Worm (Caenorhabditis elegans) whole organism, dauer: ENCODE data around the gene D2089.8.

Experiments
- unc-62 ChIP-seq: sonication (generic microtip); optimal IDR thresholded peaks from 2 replicates; lab custom pipeline; 2017; ENCODE audit warnings: missing biosample characterization, missing genetic modification reagents, missing genetic modification characterization

Gene D2089.8

DNA sequence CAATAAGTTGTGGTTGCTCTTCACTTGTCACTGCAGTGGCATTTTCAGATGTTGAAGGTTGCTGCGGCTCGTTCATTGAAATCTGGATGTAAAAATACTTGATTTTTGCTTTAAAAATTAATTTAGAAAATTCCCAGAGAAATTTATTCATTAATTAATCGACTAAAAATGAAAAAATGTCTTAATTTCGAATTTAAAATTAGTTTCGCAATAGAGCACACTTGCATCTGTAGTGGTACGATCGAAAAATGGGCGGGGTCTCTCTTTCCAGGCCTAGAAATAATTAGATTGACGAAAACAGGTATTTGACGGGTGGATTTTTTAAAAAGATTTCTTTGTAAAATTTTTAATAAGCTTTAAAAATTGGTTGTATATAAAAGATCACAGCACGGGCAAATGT, at the start of gene D2089.8:
TSS of gene D2089.8 (minus strand) at position 84 of the 400 bp plus-strand sequence.
- TF ChIP-seq unc-62: no peak

DNA sequence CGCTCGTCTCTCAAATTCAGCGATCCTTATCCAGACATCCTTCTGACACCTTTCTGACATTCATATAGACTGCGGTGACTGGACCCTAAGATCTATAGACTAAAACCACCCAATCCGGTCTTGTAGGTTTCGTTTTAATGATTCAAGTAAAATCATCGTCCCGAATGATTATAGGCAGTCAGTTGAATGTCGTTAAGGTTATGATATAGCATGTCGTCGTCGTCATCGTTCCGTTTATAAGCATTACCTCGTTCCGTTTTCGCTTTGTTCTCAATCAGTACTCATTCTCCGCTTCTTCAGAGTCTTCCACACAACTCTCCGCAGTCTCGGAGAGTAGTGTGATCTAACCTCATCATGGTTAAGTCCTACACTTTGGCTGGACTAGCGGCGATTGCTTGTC, 46.1 kb upstream of the D2089.8 start, which contains the start of gene bli-1:
TSS of gene bli-1 (plus strand) at position 301 of the 400 bp plus-strand sequence.
- no peak for TF ChIP-seq unc-62

DNA sequence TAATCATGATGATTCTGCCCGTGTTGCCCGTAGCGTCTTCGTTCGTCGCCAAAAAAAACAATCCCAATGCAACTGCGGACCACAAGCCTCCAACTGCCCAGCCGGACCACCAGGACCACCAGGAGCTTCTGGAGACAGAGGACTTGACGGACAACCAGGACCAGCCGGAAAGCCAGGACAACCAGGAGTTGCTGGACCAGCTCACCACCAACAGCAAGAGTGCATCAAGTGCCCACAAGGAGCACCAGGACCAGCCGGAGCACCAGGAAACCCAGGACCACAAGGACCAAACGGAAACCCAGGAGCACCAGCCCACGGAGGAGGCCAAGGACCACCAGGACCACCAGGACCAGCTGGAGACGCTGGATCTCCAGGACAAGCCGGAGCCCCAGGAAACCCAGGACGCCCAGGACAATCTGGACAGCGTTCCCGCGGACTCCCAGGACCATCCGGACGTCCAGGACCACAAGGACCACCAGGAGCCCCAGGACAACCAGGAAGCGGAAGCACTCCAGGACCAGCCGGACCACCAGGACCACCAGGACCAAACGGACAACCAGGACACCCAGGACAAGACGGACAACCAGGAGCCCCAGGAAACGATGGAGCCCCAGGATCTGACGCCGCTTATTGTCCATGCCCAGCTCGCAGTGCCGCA, 45.0 kb upstream of the D2089.8 start:
- no peak for TF ChIP-seq unc-62

- TF ChIP-seq unc-62: no peak
These were observed 44.3 kb upstream of the D2089.8 start, which contains the start of gene col-80 for ce11 chrII:10706901-10707300. Gene col-80 (plus strand): TSS chrII:10707201.

DNA sequence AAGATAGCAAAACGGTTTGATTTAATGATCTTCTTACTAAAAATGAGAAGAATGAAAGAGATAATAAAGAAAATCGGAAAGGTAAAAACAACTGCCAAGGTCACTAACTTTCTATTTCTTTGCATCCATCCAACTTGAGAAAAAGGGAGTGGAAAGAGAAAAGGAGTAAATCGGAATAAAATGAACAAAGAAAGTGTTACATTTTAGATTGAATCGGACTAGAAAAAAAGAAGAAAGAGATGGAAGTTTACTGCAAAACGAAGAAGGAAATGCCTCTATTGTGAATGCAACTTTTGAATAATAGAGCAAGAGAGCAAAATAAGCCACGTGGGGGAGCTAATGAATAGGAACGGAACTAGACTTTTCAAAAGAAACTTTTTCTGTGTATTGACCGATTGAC, 43.5 kb upstream of the D2089.8 start:
- TF ChIP-seq unc-62: no peak

ce11 chrII:10705347-10705996, 42.9 kb upstream of the D2089.8 start:
- no peak for TF ChIP-seq unc-62

- no peak for TF ChIP-seq unc-62
These were observed 42.1 kb upstream of the D2089.8 start, which contains the start of gene col-39 for ce11 chrII:10704575-10705170. Gene col-39 (plus strand): TSS chrII:10704916.

DNA sequence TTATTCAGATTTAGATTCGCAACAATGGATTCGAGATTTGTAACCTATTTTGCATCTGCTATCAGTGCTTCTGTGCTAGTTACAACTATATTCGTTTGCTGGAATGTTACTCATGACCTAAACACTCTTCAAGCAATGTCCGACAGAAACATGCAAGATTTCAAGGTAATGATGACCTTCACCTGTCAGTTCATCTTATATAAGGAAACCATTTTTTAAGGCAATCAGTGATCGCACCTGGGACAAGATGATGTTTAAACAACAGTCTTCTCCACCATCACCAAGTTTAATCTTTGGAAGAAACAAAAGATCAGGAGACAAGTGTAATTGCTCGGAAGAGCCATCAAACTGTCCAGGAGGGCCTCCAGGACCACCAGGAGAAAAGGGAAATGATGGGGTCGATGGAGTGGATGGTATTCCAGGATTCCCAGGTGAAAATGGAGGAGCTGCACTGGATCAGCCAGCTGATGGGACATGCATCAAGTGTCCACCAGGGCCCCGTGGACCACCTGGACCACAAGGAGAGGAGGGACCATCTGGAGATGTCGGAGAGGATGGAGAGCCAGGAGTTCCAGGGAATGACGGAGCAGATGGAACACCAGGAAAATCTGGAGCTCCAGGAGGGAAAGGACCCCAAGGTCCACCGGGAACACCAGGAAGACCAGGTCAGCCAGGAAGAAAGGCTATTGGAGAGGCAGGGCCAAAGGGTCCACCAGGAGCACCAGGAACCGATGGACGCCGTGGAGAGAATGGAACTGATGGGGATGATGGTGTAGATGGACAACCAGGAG, 41.2 kb upstream of the D2089.8 start, which contains the start of gene col-79:
TSS of gene col-79 (plus strand) at position 20 of the 791 bp plus-strand sequence.
- no peak for TF ChIP-seq unc-62

- no peak for TF ChIP-seq unc-62
These were observed 33.5 kb upstream of the D2089.8 start for ce11 chrII:10696060-10696459.

DNA sequence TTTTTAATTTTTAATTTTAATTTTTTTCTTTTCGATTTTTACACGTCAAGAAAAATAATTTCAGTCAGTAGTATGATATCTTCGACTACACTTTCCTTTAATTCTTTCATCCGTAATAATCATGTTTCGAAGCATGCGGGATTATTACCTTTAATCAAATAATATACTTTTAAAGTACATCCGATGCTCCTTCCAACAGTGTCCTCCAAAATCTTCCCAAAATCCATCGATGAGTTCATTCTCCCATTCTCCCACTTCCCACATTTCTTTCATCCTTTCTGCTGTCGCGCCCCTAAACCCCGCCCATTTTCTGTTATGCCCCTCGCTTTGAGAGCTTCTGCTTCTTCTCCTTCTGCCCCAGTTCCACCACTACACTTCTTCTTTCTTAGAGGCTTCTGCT, 32.1 kb upstream of the D2089.8 start, which contains the start of gene lgc-57:
TSS of gene lgc-57 (plus strand) at position 301 of the 400 bp plus-strand sequence.
- TF ChIP-seq unc-62: no peak

DNA sequence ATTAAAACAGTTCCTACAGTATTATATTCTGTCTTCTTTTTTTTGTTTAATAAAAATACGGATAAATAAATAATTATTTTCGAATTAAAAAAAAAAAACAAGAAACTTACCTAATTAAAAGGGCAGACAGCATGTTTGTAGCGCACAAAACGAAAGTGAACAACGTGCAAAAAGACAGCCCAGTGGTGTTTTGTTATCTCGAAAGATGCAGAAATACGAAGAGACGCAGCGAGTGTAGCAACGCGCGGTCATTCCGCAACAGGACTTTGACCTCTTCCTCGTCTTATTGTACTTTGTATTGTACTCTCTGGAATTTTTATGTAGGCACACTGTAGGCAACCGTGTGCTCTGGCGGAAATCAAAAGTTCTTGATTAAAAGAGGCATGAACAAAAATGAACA, 31.1 kb upstream of the D2089.8 start, which contains the start of gene gbh-1:
TSS of gene gbh-1 (minus strand) at position 149 of the 400 bp plus-strand sequence.
- TF ChIP-seq unc-62: no peak

ce11 chrII:10684954-10685353, 22.4 kb upstream of the D2089.8 start:
- no peak for TF ChIP-seq unc-62

- no peak for TF ChIP-seq unc-62
These were observed 18.0 kb upstream of the D2089.8 start for ce11 chrII:10680614-10681013.

DNA sequence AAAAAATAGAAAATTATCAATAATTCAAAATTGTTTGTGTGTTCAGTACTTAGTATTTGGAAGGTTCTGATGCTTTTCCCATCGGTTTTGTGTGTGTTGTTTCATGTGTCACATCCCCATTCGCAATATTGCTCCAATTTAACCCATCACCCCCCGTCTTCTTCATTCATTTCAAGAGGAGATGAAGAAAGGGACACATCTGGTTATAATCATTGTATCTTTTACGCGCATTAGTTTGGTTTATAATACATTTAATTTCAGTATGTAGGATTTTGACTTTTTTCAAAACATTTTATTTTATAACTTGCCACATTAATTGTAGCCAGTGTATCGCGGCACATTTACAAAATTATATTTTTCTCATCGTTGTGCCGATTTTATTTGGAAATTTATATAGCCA, 17.5 kb upstream of the D2089.8 start:
- no peak for TF ChIP-seq unc-62

DNA sequence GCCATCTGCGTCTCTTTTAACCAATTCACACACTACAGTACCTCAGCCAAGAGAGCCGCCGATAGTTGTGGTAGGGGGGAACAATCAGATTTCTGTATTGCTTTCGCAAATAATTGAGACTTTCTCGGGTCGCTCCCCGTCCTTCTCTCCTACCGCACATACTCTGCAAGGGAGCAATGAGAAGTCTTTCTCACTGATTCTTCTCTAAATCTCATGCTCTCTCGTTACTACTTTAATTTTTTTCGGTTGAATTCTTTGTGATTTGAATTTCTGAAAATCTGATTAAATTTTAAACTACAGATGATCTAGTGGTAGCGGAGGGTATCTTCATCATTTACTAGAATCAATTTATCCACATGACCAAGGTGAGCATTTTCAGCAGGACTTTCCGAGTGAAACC, 12.7 kb upstream of the D2089.8 start, which contains the start of gene ptb-1:
TSS of gene ptb-1 (plus strand) at position 301 of the 400 bp plus-strand sequence.
- no peak for TF ChIP-seq unc-62

DNA sequence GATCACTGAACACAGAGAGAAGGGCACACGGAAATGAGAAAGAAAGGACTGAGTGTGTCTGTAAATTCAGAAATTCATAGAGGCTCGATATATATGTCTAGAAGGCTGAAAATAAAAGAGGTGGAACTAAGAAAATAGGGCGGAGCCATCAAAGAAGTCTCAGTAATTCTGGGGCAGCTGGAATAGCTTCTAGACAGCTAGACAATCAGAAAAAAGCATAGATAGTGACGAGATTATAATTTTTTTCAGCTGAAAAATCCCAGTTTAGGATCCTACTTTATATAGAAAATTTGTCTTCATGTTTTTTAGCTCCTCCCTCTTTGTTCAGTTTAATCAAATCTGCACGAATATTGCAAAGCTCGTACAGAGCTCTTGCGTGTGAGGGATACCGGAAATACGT, 2.5 kb upstream of the D2089.8 start, which contains the start of gene D2089.3:
TSS of gene D2089.3 (minus strand) at position 101 of the 400 bp plus-strand sequence.
- no peak for TF ChIP-seq unc-62
